Worm (Caenorhabditis elegans): ENCODE results near the gene K02F3.2.

K02F3.2 gene

ce11 chrIII:883595-883994 is 38.0 kb downstream of the K02F3.2 start:
- TF ChIP-seq snpc-4 (tag; optimal IDR thresholded peaks at IDR 0.05) (no peak), dve-1 (tag; optimal IDR thresholded peaks at IDR 0.05; ENCODE audit: insufficient read depth) (no peak), ceh-28 (tag; optimal IDR thresholded peaks at IDR 0.05) (no peak), nhr-28 (tag; optimal IDR thresholded peaks at IDR 0.05) (no peak), duxl-1 (tag; optimal IDR thresholded peaks at IDR 0.05; ENCODE audit: poor library complexity) (no peak), pha-4 (GFP tag; IDR thresholded peaks at IDR 0.05) (no peak), pha-4 (tag; optimal IDR thresholded peaks at IDR 0.05) (no peak), ZK337.2 (GFP tag; IDR thresholded peaks at IDR 0.05) (no peak), unc-130 (GFP tag; optimal IDR thresholded peaks at IDR 0.05) (no peak), aha-1 (tag) (no peak), nhr-6 (tag; optimal IDR thresholded peaks at IDR 0.05) (no peak), lir-3 (tag; optimal IDR thresholded peaks at IDR 0.05) (no peak), attf-4 (tag; optimal IDR thresholded peaks at IDR 0.05) (no peak), fos-1 (tag; optimal IDR thresholded peaks at IDR 0.05) (no peak)

DNA sequence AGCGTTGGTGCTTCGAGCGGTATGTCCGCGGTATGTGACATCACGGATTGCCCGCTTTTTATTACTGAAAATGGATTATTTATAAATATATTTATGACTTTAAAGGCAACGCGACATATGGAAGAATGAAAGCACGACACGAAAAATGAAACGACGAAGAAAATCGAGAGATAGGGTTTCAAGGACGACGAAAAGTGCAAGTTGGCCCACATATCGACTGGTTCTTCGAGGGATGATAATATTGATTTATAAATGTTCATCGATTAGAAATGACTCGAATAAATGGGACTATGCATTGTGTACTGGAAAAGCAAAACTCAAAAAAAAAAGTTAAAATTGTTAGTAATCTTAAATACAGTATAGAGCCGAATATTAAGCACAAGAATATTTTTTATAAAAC is 41.1 kb downstream of the K02F3.2 start, which contains the start of gene zer-1:
TSS of gene zer-1 (minus strand) at position 68 of the 400 bp plus-strand sequence.
- TF ChIP-seq nhr-111 (GFP tag; optimal IDR thresholded peaks at IDR 0.05) (no peak), fkh-10 (GFP tag; optimal IDR thresholded peaks at IDR 0.05) (no peak), ztf-7 (tag; optimal IDR thresholded peaks at IDR 0.05) (no peak), Y5F2A.4 (GFP tag; optimal IDR thresholded peaks at IDR 0.05) (no peak), ceh-20 (GFP tag; IDR thresholded peaks at IDR 0.05) (no peak), daf-19 (GFP tag; conservative IDR thresholded peaks at IDR 0.05) (no peak), ceh-82 (tag; optimal IDR thresholded peaks at IDR 0.05) (no peak), tra-1 (GFP tag; IDR thresholded peaks at IDR 0.05) (no peak), attf-4 (tag; optimal IDR thresholded peaks at IDR 0.05) (no peak)

- TF ChIP-seq hlh-11 (tag; optimal IDR thresholded peaks at IDR 0.05) (peak; percentile 80), pqm-1 (tag; optimal IDR thresholded peaks at IDR 0.05) (peak; percentile 11), nhr-102 (tag; optimal IDR thresholded peaks at IDR 0.05) (no peak), daf-16 (GFP tag; optimal IDR thresholded peaks at IDR 0.05) (no peak), daf-16 (tag; optimal IDR thresholded peaks at IDR 0.05) (peak; percentile 69), php-3 (GFP tag; IDR thresholded peaks at IDR 0.05) (0 out of 2 replicates have a peak, but pooled peaks have one; percentile 40), dve-1 (tag; optimal IDR thresholded peaks at IDR 0.05; ENCODE audit: insufficient read depth) (peak; percentile 71), ceh-82 (tag; optimal IDR thresholded peaks at IDR 0.05) (no peak), hmg-1.1 (GFP tag; IDR thresholded peaks at IDR 0.05) (peak; percentile 86), lir-3 (tag; optimal IDR thresholded peaks at IDR 0.05) (no peak), ces-1 (GFP tag; optimal IDR thresholded peaks at IDR 0.05) (no peak), nhr-76 (tag; optimal IDR thresholded peaks at IDR 0.05) (no peak), nhr-111 (GFP tag; optimal IDR thresholded peaks at IDR 0.05) (no peak), mdt-29 (GFP tag; IDR thresholded peaks at IDR 0.05) (no peak), daf-12 (tag; optimal IDR thresholded peaks at IDR 0.05) (no peak), skn-1 (tag; optimal IDR thresholded peaks at IDR 0.05) (no peak), lin-29 (GFP tag; IDR thresholded peaks at IDR 0.05) (no peak), fkh-10 (GFP tag; optimal IDR thresholded peaks at IDR 0.05) (peak; percentile 92), ZK546.5 (tag; optimal IDR thresholded peaks at IDR 0.05) (no peak), unc-130 (GFP tag; optimal IDR thresholded peaks at IDR 0.05) (no peak), nhr-48 (tag; optimal IDR thresholded peaks at IDR 0.05) (no peak), spr-3 (GFP tag; optimal IDR thresholded peaks at IDR 0.05) (no peak), T20F7.1 (GFP tag; optimal IDR thresholded peaks at IDR 0.05) (peak; percentile 61), T26A8.4 (GFP tag; IDR thresholded peaks at IDR 0.05) (peak; percentile 62), ceh-44 (GFP tag; IDR thresholded peaks at IDR 0.05) (no peak), nhr-10 (tag; optimal IDR thresholded peaks at IDR 0.05) (no peak), nhr-237 (tag; optimal IDR thresholded peaks at IDR 0.05) (no peak), nhr-25 (tag; optimal IDR thresholded peaks at IDR 0.05; ENCODE audit: borderline replicate concordance, insufficient read depth) (no peak), unc-62 (GFP tag; optimal IDR thresholded peaks at IDR 0.05 in 1 of 2) (no peak), unc-62 (tag; optimal IDR thresholded peaks at IDR 0.05) (no peak), F49E8.2 (tag; optimal IDR thresholded peaks at IDR 0.05; ENCODE audit: borderline replicate concordance) (no peak), ceh-28 (tag; optimal IDR thresholded peaks at IDR 0.05) (peak; percentile 84), attf-4 (tag; optimal IDR thresholded peaks at IDR 0.05) (no peak), F26F4.8 (GFP tag; conservative IDR thresholded peaks at IDR 0.05) (no peak), hif-1 (tag; optimal IDR thresholded peaks at IDR 0.05) (peak in 1 of 2 experiments; percentile 65)
These were observed 42.2 kb downstream of the K02F3.2 start for ce11 chrIII:887874-888299.
